Fruit fly (Drosophila melanogaster): Measurements from ENCODE around the gene CG15202.

DNA sequence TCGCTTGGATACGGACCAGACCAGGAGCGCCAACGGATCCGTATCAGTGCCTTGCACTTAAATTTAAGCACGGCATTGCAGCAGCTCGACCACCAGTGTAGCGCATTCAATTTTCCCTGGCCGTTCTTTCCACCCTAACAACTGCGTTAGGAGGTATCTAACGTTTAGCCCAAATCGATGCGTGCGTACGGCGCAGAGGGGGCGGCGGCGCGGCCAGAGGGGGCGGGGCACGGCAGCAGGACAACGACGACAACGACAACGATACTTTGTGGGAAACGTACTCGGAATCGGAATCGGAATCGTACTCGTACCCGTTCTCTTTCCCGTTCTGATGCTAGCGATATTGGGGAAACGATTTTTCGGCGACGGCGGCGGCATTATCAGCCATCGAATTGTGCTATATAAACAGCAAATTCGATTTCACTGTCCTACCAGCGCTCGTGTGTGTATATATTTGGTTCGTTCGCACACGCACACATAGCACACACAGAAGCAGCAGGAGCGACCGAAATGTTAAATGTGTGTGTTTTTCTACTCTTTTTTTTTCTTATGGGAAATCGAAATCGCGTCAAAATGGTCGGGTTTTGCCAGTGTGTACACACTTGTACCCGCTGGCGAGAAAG, 18.1 kb upstream of the CG15202 start, which contains the start of gene CG11122:
- TF ChIP-seq kay (GFP tag; ENCODE audit: borderline replicate concordance) (no peak), CG7045 (GFP tag; optimal IDR thresholded peaks at IDR 0.05) (no peak), CG5204 (GFP tag; optimal IDR thresholded peaks at IDR 0.05) (no peak), pad (GFP tag; optimal IDR thresholded peaks at IDR 0.05) (no peak), CG14711 (tag; optimal IDR thresholded peaks at IDR 0.05) (no peak), Clk (GFP tag; optimal IDR thresholded peaks at IDR 0.05) (no peak), ovo (GFP tag; optimal IDR thresholded peaks at IDR 0.05) (no peak), bab1 (GFP tag; optimal IDR thresholded peaks at IDR 0.05) (no peak), CG7101 (tag; optimal IDR thresholded peaks at IDR 0.05) (no peak), cic (GFP tag; optimal IDR thresholded peaks at IDR 0.05) (no peak)
